Worm (Caenorhabditis elegans) whole organism, mixed stage, embryonic: ENCODE measurements around the gene F21H7.2.

ENCODE experiments used
- bed-3 ChIP-seq: fragments of 200-800 bp; sonication (Bioruptor generic); optimal IDR thresholded peaks from 3 replicates; lab custom pipeline; 2018; ENCODE audit warnings: mild to moderate bottlenecking, missing genetic modification characterization, moderate library complexity, missing compliant biosample characterization
- ceh-39 ChIP-seq: fragments of 150-350 bp; optimal IDR thresholded peaks from 2 replicates; lab custom pipeline; 2014; ENCODE audit warnings: missing biosample characterization, missing genetic modification characterization
- ceh-43 ChIP-seq: fragments of 200-800 bp; sonication (Bioruptor generic); optimal IDR thresholded peaks from 2 replicates; lab custom pipeline; 2018; ENCODE audit warnings: mild to moderate bottlenecking, missing genetic modification characterization, moderate library complexity, missing compliant biosample characterization
- ces-1 ChIP-seq: fragments of 150-350 bp; optimal IDR thresholded peaks from 2 replicates; lab custom pipeline; 2014; ENCODE audit warnings: missing biosample characterization, missing genetic modification reagents, missing genetic modification characterization
- cnd-1 ChIP-seq: fragments of 200-800 bp; sonication (Bioruptor generic); optimal IDR thresholded peaks from 2 replicates; lab custom pipeline; 2018; ENCODE audit warnings: mild to moderate bottlenecking, missing genetic modification characterization, missing compliant biosample characterization
- drap-1 ChIP-seq: fragments of 200-800 bp; sonication (Bioruptor generic); optimal IDR thresholded peaks from 3 replicates; lab custom pipeline; 2018; ENCODE audit warnings: mild to moderate bottlenecking, missing genetic modification characterization, missing compliant biosample characterization
- elt-1 ChIP-seq: sonication (generic microtip); optimal IDR thresholded peaks from 2 replicates; lab custom pipeline; 2017; ENCODE audit warnings: missing genetic modification characterization, mild to moderate bottlenecking, missing compliant biosample characterization, antibody characterized with exemption, moderate library complexity, borderline replicate concordance; ENCODE audit not compliant: insufficient read depth
- elt-3 ChIP-seq: fragments of 150-350 bp; optimal IDR thresholded peaks from 2 replicates; lab custom pipeline; 2014; ENCODE audit warnings: missing biosample characterization, missing genetic modification characterization
- flh-1 ChIP-seq: fragments of 200-800 bp; sonication (Bioruptor generic); optimal IDR thresholded peaks from 2 replicates; lab custom pipeline; 2018; ENCODE audit warnings: mild to moderate bottlenecking, missing genetic modification characterization, moderate library complexity, missing compliant biosample characterization
- ham-2 ChIP-seq: fragments of 200-800 bp; sonication (Bioruptor generic); optimal IDR thresholded peaks from 2 replicates; lab custom pipeline; 2018; ENCODE audit warnings: mild to moderate bottlenecking, missing genetic modification characterization, missing compliant biosample characterization
- hlh-1 ChIP-seq: fragments of 150-350 bp; optimal IDR thresholded peaks from 2 replicates; lab custom pipeline; 2014; ENCODE audit warnings: missing biosample characterization, missing genetic modification reagents, missing genetic modification characterization
- lin-13 ChIP-seq: fragments of 150-350 bp; optimal IDR thresholded peaks from 2 replicates; lab custom pipeline; 2014; ENCODE audit warnings: missing biosample characterization, missing genetic modification characterization
- mab-5 ChIP-seq: fragments of 150-350 bp; optimal IDR thresholded peaks from 2 replicates; lab custom pipeline; 2014; ENCODE audit warnings: missing biosample characterization, missing genetic modification characterization
- mep-1 ChIP-seq: fragments of 150-350 bp; optimal IDR thresholded peaks from 2 replicates; lab custom pipeline; 2017; ENCODE audit warnings: missing biosample characterization, missing genetic modification reagents, missing genetic modification characterization, inconsistent platforms
- mls-2 ChIP-seq: sonication (generic microtip); optimal IDR thresholded peaks from 2 replicates; lab custom pipeline; 2016; ENCODE audit warnings: mild to moderate bottlenecking, missing genetic modification characterization, moderate library complexity, missing compliant biosample characterization
- nhr-12 ChIP-seq: fragments of 150-350 bp; optimal IDR thresholded peaks from 2 replicates; lab custom pipeline; 2014; ENCODE audit warnings: missing biosample characterization, missing genetic modification characterization
- nhr-2 ChIP-seq: fragments of 150-350 bp; optimal IDR thresholded peaks from 2 replicates; lab custom pipeline; 2014; ENCODE audit warnings: missing biosample characterization, missing genetic modification characterization
- nhr-237 ChIP-seq: fragments of 150-350 bp; optimal IDR thresholded peaks from 2 replicates; lab custom pipeline; 2014; ENCODE audit warnings: missing biosample characterization, missing genetic modification characterization
- nhr-76 ChIP-seq: sonication (generic microtip); optimal IDR thresholded peaks from 2 replicates; lab custom pipeline; 2017; ENCODE audit warnings: missing biosample characterization, missing genetic modification characterization
- pha-4 ChIP-seq: fragments of 150-350 bp; optimal IDR thresholded peaks from 2 replicates; lab custom pipeline; 2018; ENCODE audit warnings: missing biosample characterization, missing genetic modification reagents, missing genetic modification characterization
- sem-2 ChIP-seq: fragments of 200-800 bp; sonication (Bioruptor generic); optimal IDR thresholded peaks from 2 replicates; lab custom pipeline; 2018; ENCODE audit warnings: mild to moderate bottlenecking, missing genetic modification characterization, missing compliant biosample characterization
- snpc-4 ChIP-seq: fragments of 150-350 bp; optimal IDR thresholded peaks from 2 replicates; lab custom pipeline; 2014; ENCODE audit warnings: missing biosample characterization, missing genetic modification characterization
- sptf-1 ChIP-seq: sonication (generic microtip); optimal IDR thresholded peaks from 2 replicates; lab custom pipeline; 2017; ENCODE audit warnings: mild to moderate bottlenecking, missing genetic modification characterization, moderate library complexity, missing compliant biosample characterization
- tbx-8 ChIP-seq: fragments of 200-800 bp; sonication (Bioruptor generic); optimal IDR thresholded peaks from 2 replicates; lab custom pipeline; 2018; ENCODE audit warnings: mild to moderate bottlenecking, missing genetic modification characterization, moderate library complexity, missing compliant biosample characterization
- unc-120 ChIP-seq: sonication (generic microtip); optimal IDR thresholded peaks from 2 replicates; lab custom pipeline; 2017; ENCODE audit warnings: missing genetic modification characterization, missing compliant biosample characterization; ENCODE audit not compliant: poor library complexity, severe bottlenecking
- unc-39 ChIP-seq: fragments of 150-350 bp; optimal IDR thresholded peaks from 2 replicates; lab custom pipeline; 2014; ENCODE audit warnings: missing biosample characterization, missing genetic modification characterization
- unc-62 ChIP-seq: fragments of 150-350 bp; optimal IDR thresholded peaks from 2 replicates; lab custom pipeline; 2014; ENCODE audit warnings: missing biosample characterization, missing genetic modification reagents, missing genetic modification characterization
- zip-8 ChIP-seq: fragments of 150-350 bp; optimal IDR thresholded peaks from 2 replicates; lab custom pipeline; 2014; ENCODE audit warnings: missing biosample characterization, missing genetic modification characterization
- ztf-11 ChIP-seq: fragments of 150-350 bp; optimal IDR thresholded peaks from 2 replicates; lab custom pipeline; 2014; ENCODE audit warnings: missing biosample characterization, missing genetic modification characterization

Gene F21H7.2

ce11 chrV:16183357-16183756, 46.4 kb downstream of the F21H7.2 start, which contains the start of gene srz-14:
TSS of gene srz-14 (plus strand) at chrV:16183657.
- TF ChIP-seq hlh-1 (tag; lab: Kevin White, UChicago): no peak
- TF ChIP-seq snpc-4 (tag; lab: Kevin White, UChicago): no peak
- no peak for TF ChIP-seq mls-2
- TF ChIP-seq flh-1 (GFP tag; lab: Kevin White, UChicago): no peak
- no peak for TF ChIP-seq zip-8
- no peak for TF ChIP-seq nhr-12 (tag; lab: Kevin White, UChicago)
- TF ChIP-seq ceh-43: no peak
- no peak for TF ChIP-seq pha-4 (tag; lab: Kevin White, UChicago)

ce11 chrV:16182918-16183317, 46.9 kb downstream of the F21H7.2 start, which contains the start of gene srh-277:
TSS of gene srh-277 (plus strand) at chrV:16183218.
- TF ChIP-seq zip-8 (no peak), pha-4 (tag; lab: Kevin White, UChicago) (no peak), ceh-39 (no peak), nhr-2 (tag; lab: Kevin White, UChicago) (no peak), nhr-76 (tag; lab: Kevin White, UChicago) (no peak), sem-2 (GFP tag; lab: Kevin White, UChicago) (no peak), snpc-4 (tag; lab: Kevin White, UChicago) (no peak), cnd-1 (tag; lab: Kevin White, UChicago) (no peak), elt-3 (no peak)

ce11 chrV:16182110-16182509, 47.7 kb downstream of the F21H7.2 start, which contains the start of gene srz-13:
TSS of gene srz-13 (plus strand) at chrV:16182410.
- TF ChIP-seq bed-3 (GFP tag; lab: Kevin White, UChicago) (no peak), unc-120 (no peak), ces-1 (GFP tag; lab: Kevin White, UChicago) (no peak), snpc-4 (tag; lab: Kevin White, UChicago) (no peak), zip-8 (no peak), elt-3 (no peak), nhr-76 (tag; lab: Kevin White, UChicago) (no peak), mab-5 (tag; lab: Kevin White, UChicago) (no peak), mep-1 (tag; lab: Kevin White, UChicago) (no peak), drap-1 (GFP tag; lab: Kevin White, UChicago) (no peak), ham-2 (no peak), lin-13 (tag; lab: Kevin White, UChicago) (no peak), nhr-2 (tag; lab: Kevin White, UChicago) (no peak), sptf-1 (no peak), ceh-39 (no peak), nhr-237 (no peak), tbx-8 (GFP tag; lab: Kevin White, UChicago) (no peak), sem-2 (GFP tag; lab: Kevin White, UChicago) (no peak), unc-62 (no peak)
- TF ChIP-seq, all 35 proteins: peak for 0

ce11 chrV:16180350-16180749, 49.4 kb downstream of the F21H7.2 start, which contains the start of gene str-106:
TSS of gene str-106 (plus strand) at chrV:16180650.
- TF ChIP-seq ham-2: no peak
- TF ChIP-seq unc-39 (tag; lab: Kevin White, UChicago): no peak
- TF ChIP-seq mls-2: no peak
- TF ChIP-seq unc-62: no peak
- TF ChIP-seq ztf-11: no peak
- no peak for TF ChIP-seq elt-1 (tag; lab: Kevin White, UChicago)
- TF ChIP-seq hlh-1 (tag; lab: Kevin White, UChicago): no peak
